Worm (Caenorhabditis elegans): ENCODE results near the gene srh-282.

The srh-282 gene

ce11 chrIV:257095-257494 is 16.1 kb downstream of the srh-282 start, which contains the start of gene R02D3.8 (continued):
- TF ChIP-seq alr-1 (tag; optimal IDR thresholded peaks at IDR 0.05; ENCODE audit: borderline replicate concordance) (no peak), blmp-1 (tag; optimal IDR thresholded peaks at IDR 0.05) (no peak), ces-1 (GFP tag; optimal IDR thresholded peaks at IDR 0.05) (no peak), hlh-17 (GFP tag; optimal IDR thresholded peaks at IDR 0.05; ENCODE audit: borderline replicate concordance) (no peak), unc-130 (tag; optimal IDR thresholded peaks at IDR 0.05) (no peak), dpl-1 (GFP tag; optimal IDR thresholded peaks at IDR 0.05) (peak; percentile 48 to 67 (median 55)), skn-1 (tag; optimal IDR thresholded peaks at IDR 0.05) (no peak), elt-2 (tag; optimal IDR thresholded peaks at IDR 0.05) (no peak), unc-98 (GFP tag; IDR thresholded peaks at IDR 0.05) (no peak), ceh-88 (GFP tag; IDR thresholded peaks at IDR 0.05) (no peak), ets-5 (GFP tag; IDR thresholded peaks at IDR 0.05) (no peak), snpc-4 (tag; optimal IDR thresholded peaks at IDR 0.05) (no peak), hpl-2 (GFP tag; optimal IDR thresholded peaks at IDR 0.05) (no peak), isw-1 (GFP tag; IDR thresholded peaks at IDR 0.05) (no peak), unc-30 (tag; optimal IDR thresholded peaks at IDR 0.05) (no peak), dsc-1 (tag; optimal IDR thresholded peaks at IDR 0.05) (peak; percentile 48), nhr-237 (tag; optimal IDR thresholded peaks at IDR 0.05) (no peak), unc-62 (GFP tag; optimal IDR thresholded peaks at IDR 0.05) (no peak), lir-3 (tag; optimal IDR thresholded peaks at IDR 0.05; ENCODE audit: poor library complexity) (peak; percentile 72), pax-3 (tag; optimal IDR thresholded peaks at IDR 0.05) (no peak), ceh-63 (GFP tag; optimal IDR thresholded peaks at IDR 0.05) (no peak), pag-3 (tag; optimal IDR thresholded peaks at IDR 0.05; ENCODE audit: borderline replicate concordance, insufficient read depth) (no peak), nhr-47 (tag; optimal IDR thresholded peaks at IDR 0.05) (peak; percentile 64), vab-15 (tag; optimal IDR thresholded peaks at IDR 0.05) (no peak), efl-3 (GFP tag; optimal IDR thresholded peaks at IDR 0.05) (no peak), nhr-85 (tag) (peak; percentile 47), irx-1 (tag; optimal IDR thresholded peaks at IDR 0.05) (peak; percentile 27), swsn-7 (tag; optimal IDR thresholded peaks at IDR 0.05) (peak; percentile 31), aha-1 (tag; optimal IDR thresholded peaks at IDR 0.05) (no peak), C34B4.2 (tag; optimal IDR thresholded peaks at IDR 0.05) (no peak), jun-1 (tag; optimal IDR thresholded peaks at IDR 0.05) (no peak), nhr-12 (tag; optimal IDR thresholded peaks at IDR 0.05) (no peak), nhr-28 (tag; optimal IDR thresholded peaks at IDR 0.05) (no peak), elt-3 (tag; optimal IDR thresholded peaks at IDR 0.05) (no peak), mab-9 (GFP tag; IDR thresholded peaks at IDR 0.05) (no peak), lin-13 (GFP tag; optimal IDR thresholded peaks at IDR 0.05) (peak; percentile 31), lin-35 (GFP tag; optimal IDR thresholded peaks at IDR 0.05) (peak; percentile 50 to 59), fkh-8 (tag; optimal IDR thresholded peaks at IDR 0.05) (peak; percentile 12), ztf-4 (tag; optimal IDR thresholded peaks at IDR 0.05) (no peak), ceh-82 (tag; optimal IDR thresholded peaks at IDR 0.05) (no peak), fkh-10 (GFP tag; optimal IDR thresholded peaks at IDR 0.05) (no peak), F16B12.6 (tag; optimal IDR thresholded peaks at IDR 0.05) (no peak), nhr-76 (tag; optimal IDR thresholded peaks at IDR 0.05) (no peak)

DNA sequence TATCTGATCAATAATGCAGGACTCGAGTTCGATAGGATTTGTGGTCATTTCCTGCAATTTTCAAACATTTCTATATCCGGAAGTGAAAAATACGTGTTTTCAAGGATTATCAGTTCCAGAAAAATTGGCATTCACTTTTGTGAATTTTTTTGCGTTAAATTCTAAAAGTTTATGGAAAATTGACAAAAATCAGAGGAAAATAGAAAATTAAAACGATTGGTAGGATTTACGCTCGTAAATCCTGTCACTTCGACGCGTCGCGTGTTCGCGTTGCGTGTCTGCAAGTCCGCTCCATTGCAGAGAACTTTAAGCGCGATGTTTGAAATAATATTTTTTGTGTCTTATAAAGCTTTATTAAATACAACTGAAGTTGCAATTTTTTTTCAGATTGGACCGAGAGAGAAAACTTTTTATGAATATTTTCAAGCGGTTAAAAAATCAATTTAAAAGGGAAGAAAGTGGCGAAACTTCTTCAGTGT is 17.8 kb downstream of the srh-282 start, which contains the start of gene rcat-1:
Gene rcat-1, minus strand, starts transcription at position 51 of the 479 bp plus-strand sequence.
- TF ChIP-seq pax-3 (tag; optimal IDR thresholded peaks at IDR 0.05) (peak; percentile 29), elt-3 (tag; optimal IDR thresholded peaks at IDR 0.05) (peak in 3 of 6 experiments; percentile 59 to 93 (median 66)), hlh-4 (tag; optimal IDR thresholded peaks at IDR 0.05) (no peak), blmp-1 (tag; optimal IDR thresholded peaks at IDR 0.05) (peak; percentile 87), C34B4.2 (tag; optimal IDR thresholded peaks at IDR 0.05) (no peak), vab-15 (tag; optimal IDR thresholded peaks at IDR 0.05) (no peak), sox-4 (tag; optimal IDR thresholded peaks at IDR 0.05) (no peak), Y116A8C.19 (tag; optimal IDR thresholded peaks at IDR 0.05; ENCODE audit: borderline replicate concordance) (no peak), nhr-47 (tag; optimal IDR thresholded peaks at IDR 0.05) (peak; percentile 84), hlh-17 (GFP tag; optimal IDR thresholded peaks at IDR 0.05; ENCODE audit: borderline replicate concordance) (no peak), fkh-8 (tag; optimal IDR thresholded peaks at IDR 0.05) (peak; percentile 76), nhr-11 (tag; optimal IDR thresholded peaks at IDR 0.05) (peak; percentile 43), grh-1 (GFP tag; IDR thresholded peaks at IDR 0.05) (no peak), fkh-4 (tag; optimal IDR thresholded peaks at IDR 0.05; ENCODE audit: borderline replicate concordance) (no peak), sptf-1 (tag; optimal IDR thresholded peaks at IDR 0.05) (no peak), isw-1 (GFP tag; IDR thresholded peaks at IDR 0.05) (peak; percentile 80), dpl-1 (GFP tag; optimal IDR thresholded peaks at IDR 0.05) (peak; percentile 94 to 97 (median 95)), hpl-2 (GFP tag; optimal IDR thresholded peaks at IDR 0.05) (no peak), nhr-84 (tag; optimal IDR thresholded peaks at IDR 0.05) (no peak), ceh-63 (GFP tag; optimal IDR thresholded peaks at IDR 0.05) (no peak), unc-86 (tag; optimal IDR thresholded peaks at IDR 0.05) (peak; percentile 59), snpc-4 (tag; optimal IDR thresholded peaks at IDR 0.05) (peak; percentile 29)

Measured in whole organism, L1 larva.